Worm (Caenorhabditis elegans): ENCODE measurements around the gene poml-1.

DNA sequence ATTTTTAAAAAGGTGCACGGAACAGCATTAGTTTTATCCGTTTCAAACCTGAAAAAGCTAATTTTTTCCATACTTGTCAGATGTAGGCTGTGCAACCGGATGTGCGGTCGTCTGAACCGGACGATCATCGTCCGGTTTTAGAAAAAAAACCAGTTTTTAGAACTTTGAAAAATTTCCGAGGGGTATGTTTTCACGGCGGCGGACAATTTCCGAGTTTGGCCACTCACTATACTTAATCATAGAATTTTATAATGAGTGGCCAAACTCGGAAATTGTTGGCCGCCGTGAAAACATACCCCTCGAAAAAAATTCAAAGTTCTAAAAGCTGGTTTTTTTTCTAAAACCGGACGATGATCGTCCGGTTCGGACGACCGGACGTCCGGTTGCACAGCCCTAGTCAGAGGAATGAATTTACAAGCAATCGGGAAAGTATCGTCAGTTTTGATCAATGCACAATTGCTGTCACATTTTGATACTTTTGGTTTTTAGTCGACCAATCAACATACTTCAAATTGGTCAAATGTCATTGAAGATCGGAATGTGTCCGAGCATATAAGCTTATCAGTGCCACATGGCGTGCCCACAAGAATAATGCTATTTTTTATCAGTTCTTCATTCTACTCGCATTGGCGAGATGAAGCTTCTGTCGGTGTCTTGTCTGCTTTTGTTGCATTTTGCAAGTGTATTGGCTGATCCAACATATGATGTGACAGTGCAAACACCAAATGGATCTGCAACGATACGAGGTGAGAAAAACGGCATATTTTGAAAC is 37.1 kb upstream of the poml-1 start, which contains the start of gene cest-13:
- TF ChIP-seq vab-15 (tag; optimal IDR thresholded peaks at IDR 0.05), result no peak
- TF ChIP-seq fos-1 (tag; optimal IDR thresholded peaks at IDR 0.05), result no peak
